Worm (Caenorhabditis elegans): Measurements from ENCODE around the gene F40G12.11.

DNA sequence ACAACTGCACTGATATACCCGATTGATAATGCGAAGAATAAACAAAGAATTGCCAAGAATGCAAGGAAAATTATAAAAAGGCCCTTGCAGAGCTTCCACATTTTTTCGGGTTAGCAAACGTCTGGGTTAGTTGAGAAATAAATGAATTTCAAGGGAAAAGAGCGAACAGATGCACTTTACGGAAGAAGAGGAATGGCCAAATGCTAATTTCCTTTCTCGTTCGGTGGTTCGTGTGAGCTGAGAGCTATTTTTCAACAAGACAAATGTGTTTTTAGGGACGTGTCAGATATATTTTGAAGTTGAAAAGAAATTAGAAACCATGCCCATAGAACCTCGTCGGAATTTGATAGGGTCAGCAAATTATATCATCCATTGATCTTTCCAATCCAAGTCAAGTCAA lies 25.1 kb upstream of the F40G12.11 start, which contains the start of gene F40G12.2:
- TF ChIP-seq nhr-11 (tag; optimal IDR thresholded peaks at IDR 0.05) (no peak), sox-2 (GFP tag; IDR thresholded peaks at IDR 0.05) (no peak), ceh-31 (tag; optimal IDR thresholded peaks at IDR 0.05) (no peak), nhr-232 (tag; optimal IDR thresholded peaks at IDR 0.05) (no peak), K09A11.1 (tag; optimal IDR thresholded peaks at IDR 0.05; ENCODE audit: insufficient read depth) (no peak), ceh-34 (tag; optimal IDR thresholded peaks at IDR 0.05) (no peak), ets-4 (tag; optimal IDR thresholded peaks at IDR 0.05) (no peak), pqm-1 (tag; optimal IDR thresholded peaks at IDR 0.05) (no peak)

Data from whole organism, late embryonic.